Fruit fly (Drosophila melanogaster) whole organism, embryonic: Measurements from ENCODE around the gene CG33695.

Experiments used
- Awh ChIP-seq: fragments of 200-800 bp; sonication (Bioruptor generic); IDR thresholded peaks from 2 replicates; pipeline ENCODE4, ENCODE4 v1.3.6; 2022; ENCODE audit warnings: missing biosample characterization, missing genetic modification characterization
- Bgb ChIP-seq: fragments of 200-800 bp; sonication (Bioruptor generic); IDR thresholded peaks from 2 replicates; pipeline ENCODE4 v1.3.6; 2022; ENCODE audit warnings: missing biosample characterization, missing genetic modification characterization; ENCODE audit not compliant: partially characterized antibody
- CG10274 ChIP-seq: fragments of 200-800 bp; sonication (Bioruptor generic); optimal IDR thresholded peaks from 3 replicates; lab custom pipeline; 2017; ENCODE audit warnings: missing biosample characterization, mild to moderate bottlenecking, missing genetic modification characterization
- CG10431 ChIP-seq: fragments of 200-800 bp; sonication (Bioruptor generic); optimal IDR thresholded peaks from 3 replicates; lab custom pipeline; 2018; ENCODE audit warnings: missing biosample characterization, mild to moderate bottlenecking, missing genetic modification characterization
- CG13287 ChIP-seq: fragments of 200-800 bp; sonication (Bioruptor generic); IDR thresholded peaks from 2 replicates; pipeline ENCODE4 v1.3.6; 2022; ENCODE audit warnings: missing biosample characterization, missing genetic modification characterization; ENCODE audit not compliant: partially characterized antibody
- CG15514 ChIP-seq: fragments of 200-800 bp; sonication (Bioruptor generic); optimal IDR thresholded peaks from 3 replicates; lab custom pipeline; 2017; ENCODE audit warnings: missing biosample characterization, missing genetic modification characterization, mild to moderate bottlenecking, moderate library complexity, missing genetic modification reagents
- CG1647 ChIP-seq: fragments of 200-800 bp; sonication (Bioruptor generic); optimal IDR thresholded peaks from 3 replicates; lab custom pipeline; 2016; ENCODE audit warnings: missing biosample characterization, missing genetic modification characterization
- CG2199 ChIP-seq: fragments of 200-800 bp; sonication (Bioruptor generic); IDR thresholded peaks from 3 replicates; pipeline ENCODE4 v1.3.6; 2022; ENCODE audit warnings: missing biosample characterization, missing genetic modification characterization
- CG9932 ChIP-seq: fragments of 200-800 bp; sonication (Bioruptor generic); IDR thresholded peaks from 2 replicates; pipeline ENCODE4 v1.3.6; 2022; ENCODE audit warnings: missing biosample characterization, missing genetic modification characterization
- CHES-1-like ChIP-seq: fragments of 200-800 bp; sonication (Bioruptor generic); optimal IDR thresholded peaks from 2 replicates; lab custom pipeline; 2016; ENCODE audit warnings: missing biosample characterization, missing genetic modification characterization
- Dbx ChIP-seq: fragments of 200-800 bp; sonication (Bioruptor generic); IDR thresholded peaks from 3 replicates; pipeline ENCODE4 v1.3.6; 2022; ENCODE audit warnings: missing biosample characterization, missing genetic modification characterization
- Dp ChIP-seq: fragments of 200-800 bp; sonication (Bioruptor generic); optimal IDR thresholded peaks from 2 replicates; lab custom pipeline; 2018; ENCODE audit warnings: missing biosample characterization, mild to moderate bottlenecking, missing genetic modification characterization, moderate library complexity
- E2f2 ChIP-seq: fragments of 200-800 bp; sonication (Bioruptor generic); IDR thresholded peaks from 2 replicates; pipeline ENCODE4 v1.3.6; 2022; ENCODE audit warnings: missing biosample characterization, missing genetic modification characterization
- Elba2 ChIP-seq: fragments of 200-800 bp; sonication (Bioruptor generic); optimal IDR thresholded peaks from 3 replicates; lab custom pipeline; 2016; ENCODE audit warnings: missing biosample characterization, missing genetic modification characterization
- HHEX ChIP-seq: fragments of 200-800 bp; sonication (Bioruptor generic); optimal IDR thresholded peaks from 3 replicates; lab custom pipeline; 2017; ENCODE audit warnings: missing biosample characterization, mild to moderate bottlenecking, missing genetic modification characterization, missing genetic modification reagents
- HLH3B ChIP-seq: fragments of 200-800 bp; sonication (Bioruptor generic); IDR thresholded peaks from 2 replicates; pipeline ENCODE4 v1.3.6; 2022; ENCODE audit warnings: missing biosample characterization, missing genetic modification characterization
- Med ChIP-seq: fragments of 200-800 bp; sonication (Bioruptor generic); peaks from one replicate; lab custom pipeline; 2016; ENCODE audit warnings: missing biosample characterization, missing genetic modification characterization, mild to moderate bottlenecking, inconsistent platforms, moderate library complexity
- Mes4 ChIP-seq: fragments of 200-800 bp; sonication (Bioruptor generic); optimal IDR thresholded peaks from 2 replicates; lab custom pipeline; 2016; ENCODE audit warnings: missing biosample characterization, missing genetic modification characterization
- Pdp1 ChIP-seq, 2 experiments: fragments of 200-800 bp; sonication (Bioruptor generic); optimal IDR thresholded peaks; 3 replicates each; lab custom pipeline; 2016; ENCODE audit warnings: missing biosample characterization in 2 of 2, missing genetic modification characterization in 2 of 2, mild to moderate bottlenecking in 1 of 2, moderate library complexity in 1 of 2
- amos ChIP-seq: fragments of 200-800 bp; sonication (Bioruptor generic); IDR thresholded peaks from 2 replicates; pipeline ENCODE4 v1.3.6; 2022; ENCODE audit warnings: missing biosample characterization, missing genetic modification characterization; ENCODE audit not compliant: partially characterized antibody
- bigmax ChIP-seq: fragments of 200-800 bp; sonication (Bioruptor generic); optimal IDR thresholded peaks from 2 replicates; lab custom pipeline; 2018; ENCODE audit warnings: missing biosample characterization, mild to moderate bottlenecking, missing genetic modification characterization
- bowl ChIP-seq: fragments of 200-800 bp; sonication (Bioruptor generic); IDR thresholded peaks from 2 replicates; pipeline ENCODE4 v1.3.6; 2022; ENCODE audit warnings: missing biosample characterization, missing genetic modification characterization
- caup ChIP-seq: fragments of 200-800 bp; sonication (Bioruptor generic); optimal IDR thresholded peaks from 3 replicates; lab custom pipeline; 2017; ENCODE audit warnings: missing biosample characterization, mild to moderate bottlenecking, missing genetic modification characterization, moderate library complexity; ENCODE audit not compliant: severe bottlenecking
- chinmo ChIP-seq: fragments of 200-800 bp; sonication (Bioruptor generic); IDR thresholded peaks from 4 replicates; pipeline ENCODE4 v1.3.6; 2022; ENCODE audit warnings: missing biosample characterization, missing genetic modification characterization; ENCODE audit not compliant: partially characterized antibody
- crol ChIP-seq: fragments of 200-800 bp; sonication (Bioruptor generic); IDR thresholded peaks from 2 replicates; pipeline ENCODE4 v1.3.6; 2022; ENCODE audit warnings: missing biosample characterization, missing genetic modification characterization
- exex ChIP-seq: fragments of 200-800 bp; sonication (Bioruptor generic); optimal IDR thresholded peaks from 4 replicates; lab custom pipeline; 2018; ENCODE audit warnings: missing biosample characterization, mild to moderate bottlenecking, missing genetic modification characterization, moderate library complexity
- ftz-f1 ChIP-seq: fragments of 200-800 bp; sonication (Bioruptor generic); optimal IDR thresholded peaks from 2 replicates; lab custom pipeline; 2016; ENCODE audit warnings: missing biosample characterization, missing genetic modification characterization
- gfzf ChIP-seq: fragments of 200-800 bp; sonication (Bioruptor generic); optimal IDR thresholded peaks from 2 replicates; lab custom pipeline; 2016; ENCODE audit warnings: missing biosample characterization, mild to moderate bottlenecking, missing genetic modification characterization, moderate library complexity
- ken ChIP-seq: fragments of 200-800 bp; sonication (Bioruptor generic); IDR thresholded peaks from 3 replicates; pipeline ENCODE4 v1.3.6; 2022; ENCODE audit warnings: missing biosample characterization, missing genetic modification characterization
- klu ChIP-seq: fragments of 200-800 bp; sonication (Bioruptor generic); IDR thresholded peaks from 2 replicates; pipeline ENCODE4 v1.3.6; 2022; ENCODE audit warnings: missing biosample characterization, missing genetic modification characterization
- knrl ChIP-seq: fragments of 200-800 bp; sonication (Bioruptor generic); IDR thresholded peaks from 3 replicates; pipeline ENCODE4 v1.3.6; 2022; ENCODE audit warnings: missing biosample characterization, missing genetic modification characterization; ENCODE audit not compliant: partially characterized antibody
- lov ChIP-seq, 2 experiments: fragments of 200-800 bp in 1 of 2; fragments of >200 bp in 1 of 2; sonication (Bioruptor generic) in 1 of 2; IDR thresholded peaks in 1 of 2; optimal IDR thresholded peaks in 1 of 2; 2 replicates in 1 of 2; 3 replicates in 1 of 2; pipeline versions ENCODE4 v1.3.6 to Lab custom; 2017 to 2022; ENCODE audit warnings: missing biosample characterization in 1 of 2, missing genetic modification characterization in 1 of 2
- mam ChIP-seq: fragments of 200-800 bp; sonication (Bioruptor generic); optimal IDR thresholded peaks from 3 replicates; lab custom pipeline; 2016; ENCODE audit warnings: missing biosample characterization, missing genetic modification characterization
- mirr ChIP-seq: fragments of 200-800 bp; sonication (Bioruptor generic); optimal IDR thresholded peaks from 3 replicates; lab custom pipeline; 2018; ENCODE audit warnings: missing biosample characterization, mild to moderate bottlenecking, missing genetic modification characterization
- mld ChIP-seq: fragments of 200-800 bp; sonication (Bioruptor generic); IDR thresholded peaks from 3 replicates; pipeline ENCODE4 v1.3.6; 2022; ENCODE audit warnings: missing biosample characterization, missing genetic modification characterization; ENCODE audit not compliant: partially characterized antibody
- pnt ChIP-seq: fragments of 200-800 bp; sonication (Bioruptor generic); optimal IDR thresholded peaks from 3 replicates; lab custom pipeline; 2016; ENCODE audit warnings: missing biosample characterization, missing genetic modification characterization
- pzg ChIP-seq: fragments of 200-800 bp; sonication (Bioruptor generic); optimal IDR thresholded peaks from 3 replicates; lab custom pipeline; 2018; ENCODE audit warnings: missing biosample characterization, mild to moderate bottlenecking, missing genetic modification characterization, moderate library complexity
- repo ChIP-seq: fragments of 200-800 bp; sonication (Bioruptor generic); optimal IDR thresholded peaks from 2 replicates; lab custom pipeline; 2016; ENCODE audit warnings: missing biosample characterization, missing genetic modification characterization
- row ChIP-seq: fragments of 200-800 bp; sonication (Bioruptor generic); IDR thresholded peaks from 3 replicates; pipeline ENCODE4 v1.3.6; 2022; ENCODE audit warnings: missing biosample characterization, missing genetic modification characterization
- salm ChIP-seq: fragments of 200-800 bp; sonication (Bioruptor generic); optimal IDR thresholded peaks from 2 replicates; lab custom pipeline; 2018; ENCODE audit warnings: missing biosample characterization, mild to moderate bottlenecking, missing genetic modification characterization
- scrt ChIP-seq: fragments of 200-800 bp; sonication (Bioruptor generic); optimal IDR thresholded peaks from 2 replicates; lab custom pipeline; 2018; ENCODE audit warnings: missing biosample characterization, mild to moderate bottlenecking, missing genetic modification characterization, moderate library complexity
- sens ChIP-seq: fragments of 200-800 bp; sonication (Bioruptor generic); peaks from one replicate; lab custom pipeline; 2016; ENCODE audit warnings: missing biosample characterization, missing genetic modification characterization
- sob ChIP-seq: fragments of 200-800 bp; sonication (Bioruptor generic); IDR thresholded peaks from 2 replicates; pipeline ENCODE4 v1.3.6; 2022; ENCODE audit warnings: missing biosample characterization, missing genetic modification characterization
- usp ChIP-seq: fragments of >200 bp; optimal IDR thresholded peaks from 2 replicates; lab custom pipeline; 2017; ENCODE audit warnings: missing biosample characterization, missing genetic modification characterization

Gene CG33695

DNA sequence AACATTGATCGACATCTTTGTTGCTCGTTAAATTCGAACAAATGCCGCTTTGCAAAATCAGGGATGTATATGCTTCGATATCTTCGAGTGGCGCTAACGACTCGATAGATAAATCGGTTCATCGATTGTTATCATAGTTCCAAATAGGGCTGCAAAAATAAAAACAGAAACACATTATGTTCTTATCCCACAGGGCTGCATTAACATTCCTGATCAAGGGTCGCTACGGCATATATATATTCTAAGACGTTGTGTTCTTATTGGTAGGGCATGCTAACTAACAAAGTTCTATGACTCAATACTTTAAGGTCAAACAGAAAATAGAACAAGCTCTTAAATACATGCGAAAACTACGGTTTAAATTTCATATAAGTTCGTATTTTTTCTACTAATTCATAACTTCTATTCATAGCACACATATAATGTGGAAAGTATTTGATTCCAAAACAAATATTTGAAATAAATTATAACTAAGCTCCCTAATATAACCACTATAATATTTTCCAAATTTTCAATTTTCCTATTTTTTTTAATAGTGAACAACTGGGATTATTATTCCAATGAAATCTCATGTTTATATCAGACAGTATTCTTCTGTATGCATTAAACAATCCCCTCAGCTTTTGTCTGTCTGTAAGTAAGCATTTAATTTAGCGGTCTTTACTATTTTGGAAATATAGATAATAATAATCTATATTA is 8.7 kb upstream of the CG33695 start, which contains the start of gene cmet (continued):
- TF ChIP-seq scrt (GFP tag; lab: Kevin White, UChicago) (no peak), CG10274 (no peak), chinmo (peak; percentile 79; the same call in 2 of the 4 replicates), mld (GFP tag; lab: Robert Waterston, UW) (peak; percentile 97), usp (no peak), repo (GFP tag; lab: Kevin White, UChicago) (no peak), bowl (GFP tag; lab: Robert Waterston, UW) (no peak), CG1647 (GFP tag; lab: Kevin White, UChicago) (peak; percentile 50), HHEX (GFP tag; lab: Kevin White, UChicago) (no peak), row (peak; percentile 84), bigmax (GFP tag; lab: Kevin White, UChicago) (no peak)
- TF ChIP-seq, all 482 proteins: peak for 257

DNA sequence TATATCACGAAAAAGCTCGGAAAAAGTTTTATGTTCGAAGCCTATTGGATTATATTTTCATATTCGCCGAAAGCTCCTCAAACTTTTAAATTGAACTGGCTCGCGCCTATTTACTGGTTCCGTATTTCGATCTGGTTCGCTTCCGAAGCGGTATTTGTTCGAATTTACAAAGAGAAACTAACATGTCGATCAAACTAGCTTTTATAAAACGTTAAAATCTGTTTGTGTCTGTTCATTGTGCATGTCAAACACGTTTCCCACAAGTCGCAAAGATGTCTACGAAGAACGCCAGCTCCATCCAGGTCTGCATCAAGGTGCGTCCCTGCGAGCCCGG is 8.2 kb upstream of the CG33695 start, which contains the start of gene cana:
TSS of gene cana (plus strand) at position 149 of the 334 bp plus-strand sequence.
- TF ChIP-seq CG13287 (GFP tag; lab: Robert Waterston, UW) (peak; percentile 48), CG15514 (GFP tag; lab: Kevin White, UChicago) (peak; percentile 100), Awh (GFP tag; lab: Robert Waterston, UW) (no peak), Mes4 (GFP tag; lab: Kevin White, UChicago) (no peak), Elba2 (GFP tag; lab: Kevin White, UChicago) (no peak), Bgb (peak; percentile 40), pnt (no peak), E2f2 (GFP tag; lab: Robert Waterston, UW) (peak; percentile 88), Dp (peak; percentile 81), pzg (GFP tag; lab: Kevin White, UChicago) (peak; percentile 25), klu (GFP tag; lab: Robert Waterston, UW) (no peak), knrl (GFP tag; lab: Robert Waterston, UW) (peak; percentile 32; the same call in 1 of the 3 replicates), amos (GFP tag; lab: Robert Waterston, UW) (peak; percentile 64; the same call in 1 of the 2 replicates)

DNA sequence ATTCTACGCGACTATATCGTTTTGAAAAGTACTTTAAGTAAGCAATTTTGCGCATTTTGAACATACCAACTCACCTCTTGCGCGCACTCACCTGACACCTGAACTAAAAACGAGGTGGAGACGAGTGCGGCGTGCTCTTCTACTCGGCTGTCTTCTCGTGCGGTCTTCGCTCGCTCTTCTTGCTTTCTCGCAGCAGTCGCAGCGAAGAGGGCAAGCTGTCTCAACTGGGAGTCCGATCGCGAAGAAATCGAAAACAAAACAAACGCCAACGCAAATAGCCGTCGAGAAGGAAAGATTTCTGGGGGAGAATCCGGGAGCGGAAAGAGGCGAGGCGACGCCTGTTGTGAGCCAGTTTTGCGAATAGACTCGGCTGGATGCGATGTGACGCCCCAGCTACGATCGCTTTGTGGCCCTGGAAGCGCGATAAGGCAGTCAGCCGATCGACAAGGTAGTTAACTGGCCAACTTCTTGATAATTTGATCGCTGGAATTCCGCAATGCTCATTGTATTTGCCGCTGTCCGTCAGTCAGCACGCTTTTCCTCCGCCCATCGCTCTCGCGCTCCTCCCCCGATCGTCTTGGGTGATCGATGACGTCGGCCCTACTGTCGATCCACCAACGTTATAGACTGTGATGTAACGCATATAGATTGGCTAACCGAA is 6.1 kb upstream of the CG33695 start:
- peak; percentile 29 for TF ChIP-seq CHES-1-like (GFP tag; lab: Kevin White, UChicago)
- TF ChIP-seq ken (GFP tag; lab: Robert Waterston, UW), result peak; percentile 30; the same call in 1 of the 3 replicates
- TF ChIP-seq mirr, result peak; percentile 49
- peak; percentile 43 for TF ChIP-seq sens (GFP tag; lab: Kevin White, UChicago)
- TF ChIP-seq caup, result peak; percentile 51
- no peak for TF ChIP-seq mam
- peak; percentile 6 for TF ChIP-seq CG10431 (GFP tag; lab: Kevin White, UChicago)
- no peak for TF ChIP-seq HLH3B
- TF ChIP-seq crol (GFP tag; lab: Robert Waterston, UW), result peak; percentile 85
- TF ChIP-seq lov (optimal IDR thresholded peaks at IDR 0.05; lab: Kevin White, UChicago), result no peak
- no peak for TF ChIP-seq lov (GFP tag; IDR thresholded peaks at IDR 0.05; lab: Robert Waterston, UW)
- peak; percentile 53; the same call in 1 of the 2 replicates for TF ChIP-seq Awh (GFP tag; lab: Robert Waterston, UW)
- TF ChIP-seq exex (tag; lab: Kevin White, UChicago), result peak; percentile 82
- peak; percentile 73 for TF ChIP-seq ftz-f1 (GFP tag; lab: Kevin White, UChicago)
- peak; percentile 82 for TF ChIP-seq CG15514 (GFP tag; lab: Kevin White, UChicago)
- no peak for TF ChIP-seq CG2199 (GFP tag; lab: Robert Waterston, UW)
- no peak for TF ChIP-seq gfzf
- TF ChIP-seq CG9932, result peak; percentile 38; the same call in 1 of the 2 replicates
- peak; percentile 59; the same call in 1 of the 2 replicates for TF ChIP-seq sob
- TF ChIP-seq Dbx (GFP tag; lab: Robert Waterston, UW), result peak; percentile 55; the same call in 1 of the 3 replicates
- peak in 1 of 2 experiments; percentile 94 for TF ChIP-seq Pdp1 (GFP tag; optimal IDR thresholded peaks at IDR 0.05; lab: Kevin White, UChicago)
- peak; percentile 85 for TF ChIP-seq Med (GFP tag; lab: Kevin White, UChicago)
- TF ChIP-seq salm (tag; lab: Kevin White, UChicago), result no peak
- no peak for TF ChIP-seq repo (GFP tag; lab: Kevin White, UChicago)
